Fruit fly (Drosophila melanogaster): ENCODE results near the gene CG33234.

The CG33234 gene

DNA sequence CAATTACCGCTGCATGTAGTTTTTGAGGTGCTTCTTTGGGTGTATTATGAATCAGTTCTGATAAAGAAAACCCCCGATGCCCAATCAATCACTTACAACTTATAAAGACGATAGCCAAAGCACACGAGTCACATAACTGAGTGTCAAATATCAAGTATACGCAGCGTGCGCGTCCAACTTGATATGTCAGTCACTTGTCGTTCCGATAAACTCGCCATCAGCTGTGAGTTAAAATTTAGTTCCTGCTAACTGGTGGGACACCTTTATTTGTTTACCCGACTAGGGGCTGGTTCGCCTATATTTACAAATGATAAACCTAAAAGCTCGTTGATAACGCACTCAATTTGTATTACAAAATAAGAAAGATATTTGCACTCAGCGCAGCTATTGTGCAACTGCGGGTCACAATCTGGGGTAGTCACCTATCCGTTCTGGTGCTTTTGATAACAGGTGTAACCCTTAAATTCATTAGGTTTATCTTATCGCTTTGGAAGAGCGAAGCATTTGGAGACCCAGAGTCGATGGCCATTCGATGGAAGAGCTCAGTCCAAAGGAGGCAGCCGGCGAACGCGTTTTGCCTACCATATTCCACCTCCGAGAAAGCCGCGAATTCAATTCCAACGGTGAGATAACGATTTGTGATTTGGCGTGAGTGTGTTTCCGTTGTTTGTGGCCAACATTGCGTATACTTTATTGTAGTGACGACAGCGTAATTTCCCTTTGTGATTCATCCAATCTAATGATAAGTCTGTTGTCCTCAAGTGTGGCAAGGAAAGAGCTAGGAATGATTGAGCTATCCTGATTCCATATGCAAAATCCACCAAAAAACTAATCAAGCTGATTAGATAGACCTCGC is 13.7 kb upstream of the CG33234 start, which contains the start of gene CG1246 (continued):
- TF ChIP-seq CG15269 (tag; optimal IDR thresholded peaks at IDR 0.05): no peak
- TF ChIP-seq HHEX (GFP tag; optimal IDR thresholded peaks at IDR 0.05): no peak
- TF ChIP-seq pfk (GFP tag; optimal IDR thresholded peaks at IDR 0.05): no peak
- TF ChIP-seq CG12104 (GFP tag; optimal IDR thresholded peaks at IDR 0.05): no peak
- no peak for TF ChIP-seq CG12769 (tag; optimal IDR thresholded peaks at IDR 0.05)
- no peak for TF ChIP-seq CG8388 (GFP tag; optimal IDR thresholded peaks at IDR 0.05)
- TF ChIP-seq Rx (GFP tag; IDR thresholded peaks at IDR 0.05): no peak
- no peak for TF ChIP-seq croc (GFP tag; conservative IDR thresholded peaks at IDR 0.05)
- no peak for TF ChIP-seq CG12659 (GFP tag; optimal IDR thresholded peaks at IDR 0.05)
- no peak for TF ChIP-seq Hr3 (GFP tag; optimal IDR thresholded peaks at IDR 0.05)
- TF ChIP-seq CG17385 (GFP tag; optimal IDR thresholded peaks at IDR 0.05): peak; percentile 5
- no peak for TF ChIP-seq CG10274 (GFP tag; optimal IDR thresholded peaks at IDR 0.05)
- no peak; the same call in 1 of the 2 replicates for TF ChIP-seq HLH3B (GFP tag; IDR thresholded peaks at IDR 0.05)
- no peak for TF ChIP-seq gfzf (GFP tag; optimal IDR thresholded peaks at IDR 0.05)
- TF ChIP-seq sisA (GFP tag; IDR thresholded peaks at IDR 0.05): no peak
- no peak for TF ChIP-seq CG9797 (GFP tag; optimal IDR thresholded peaks at IDR 0.05)
- no peak for TF ChIP-seq CG32772 (GFP tag; IDR thresholded peaks at IDR 0.05)
- TF ChIP-seq dm (GFP tag; optimal IDR thresholded peaks at IDR 0.05): no peak
- TF ChIP-seq CG7963 (GFP tag; IDR thresholded peaks at IDR 0.05; ENCODE audit: partially characterized antibody): no peak
- TF ChIP-seq grn (GFP tag; optimal IDR thresholded peaks at IDR 0.05): peak; percentile 66
- no peak for TF ChIP-seq CG14050 (GFP tag; IDR thresholded peaks at IDR 0.05)
- no peak for TF ChIP-seq sqz (GFP tag; optimal IDR thresholded peaks at IDR 0.05)
- no peak for TF ChIP-seq gro (GFP tag; optimal IDR thresholded peaks at IDR 0.05)
- TF ChIP-seq Lim3 (GFP tag; IDR thresholded peaks at IDR 0.05): no peak
- TF ChIP-seq CG11085 (GFP tag; IDR thresholded peaks at IDR 0.05): no peak
- TF ChIP-seq PHDP (tag; optimal IDR thresholded peaks at IDR 0.05): no peak
- no peak for TF ChIP-seq CG15479 (GFP tag; optimal IDR thresholded peaks at IDR 0.05)
- peak; percentile 77 for TF ChIP-seq sug (tag; optimal IDR thresholded peaks at IDR 0.05)
- TF ChIP-seq CG10209 (GFP tag; optimal IDR thresholded peaks at IDR 0.05): no peak
- TF ChIP-seq MBD-R2 (GFP tag; IDR thresholded peaks at IDR 0.05): no peak
- no peak for TF ChIP-seq pb (GFP tag; optimal IDR thresholded peaks at IDR 0.05)
- no peak for TF ChIP-seq Taf1 (GFP tag; IDR thresholded peaks at IDR 0.05)
- TF ChIP-seq CG18599 (GFP tag; optimal IDR thresholded peaks at IDR 0.05): peak; percentile 44
- no peak for TF ChIP-seq pnt (GFP tag; optimal IDR thresholded peaks at IDR 0.05)
- no peak for TF ChIP-seq CG32767 (GFP tag; IDR thresholded peaks at IDR 0.05)
- no peak for TF ChIP-seq HLHmδ (GFP tag; optimal IDR thresholded peaks at IDR 0.05)
- TF ChIP-seq Med (GFP tag): peak; percentile 34
- TF ChIP-seq CG11695 (GFP tag; IDR thresholded peaks at IDR 0.05): no peak
- TF ChIP-seq CG12299 (tag; optimal IDR thresholded peaks at IDR 0.05): no peak
- no peak for TF ChIP-seq CG1647 (GFP tag; optimal IDR thresholded peaks at IDR 0.05)
- TF ChIP-seq bowl (GFP tag; IDR thresholded peaks at IDR 0.05): no peak
- no peak for TF ChIP-seq hkb (optimal IDR thresholded peaks at IDR 0.05)
- TF ChIP-seq hkb (GFP tag; IDR thresholded peaks at IDR 0.05): peak; percentile 35; the same call in 1 of the 2 replicates
- no peak for TF ChIP-seq gt (GFP tag; IDR thresholded peaks at IDR 0.05)
- TF ChIP-seq odd (GFP tag; optimal IDR thresholded peaks at IDR 0.05): peak; percentile 11
- TF ChIP-seq peb (GFP tag; IDR thresholded peaks at IDR 0.05): no peak
- no peak for TF ChIP-seq lmd (GFP tag; IDR thresholded peaks at IDR 0.05)
- TF ChIP-seq CG4730 (GFP tag; IDR thresholded peaks at IDR 0.05): no peak
- no peak for TF ChIP-seq crc (GFP tag; optimal IDR thresholded peaks at IDR 0.05)
- TF ChIP-seq CHES-1-like (GFP tag; optimal IDR thresholded peaks at IDR 0.05): no peak

All from whole organism, embryonic.